Fruit fly (Drosophila melanogaster) S2 (cell line): ENCODE data around the gene CG10337.

Experiments
- CG8478 ChIP-seq: fragments of >200 bp; optimal IDR thresholded peaks from 2 replicates; lab custom pipeline; 2018
- CTCF ChIP-seq, 2 experiments: fragments of >200 bp; optimal IDR thresholded peaks; 2 replicates each; lab custom pipeline; 2018

DNA sequence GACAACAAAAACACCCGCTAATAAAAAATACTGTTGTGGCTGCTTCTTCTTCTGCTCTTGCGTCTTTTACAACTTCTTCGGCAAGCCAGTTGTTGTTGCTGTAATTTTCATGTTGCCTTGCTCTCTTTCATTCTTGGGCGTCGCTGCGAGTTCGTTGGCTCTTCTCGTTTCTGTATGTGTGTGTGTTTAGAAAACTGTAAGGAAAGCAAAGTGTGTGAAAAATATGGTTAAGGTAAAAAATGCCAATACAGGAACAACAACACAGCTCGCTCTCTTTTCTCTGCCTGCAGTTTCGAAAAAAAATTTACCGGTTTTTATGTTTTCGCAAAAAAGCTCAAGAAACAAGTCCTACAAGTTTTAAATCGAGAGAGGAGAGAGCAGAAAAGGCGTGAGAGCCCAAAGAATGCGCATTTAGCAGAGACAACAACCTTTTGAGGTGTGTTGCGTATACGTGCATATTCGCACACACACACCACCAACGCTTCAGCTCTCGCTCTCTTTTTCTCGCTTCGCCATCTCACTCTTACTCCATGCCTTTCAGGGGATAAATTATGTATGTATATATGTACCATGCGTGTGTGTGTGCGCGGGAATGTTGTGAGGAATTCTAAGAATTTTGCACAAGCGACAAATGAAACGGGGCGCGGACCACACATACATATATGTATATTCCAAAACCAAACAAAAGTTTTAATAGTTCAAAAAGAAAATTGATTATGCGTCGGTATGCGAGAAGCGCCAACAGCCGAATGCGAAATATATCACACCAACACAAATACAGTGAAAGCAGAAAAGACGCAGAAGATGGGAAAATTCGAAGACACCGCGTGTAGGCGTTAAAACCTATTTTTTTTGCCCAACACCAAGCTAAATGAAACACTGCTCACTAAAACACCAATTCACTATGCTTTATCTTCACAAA, 25.1 kb upstream of the CG10337 start:
- TF ChIP-seq CG8478 = no peak
- no peak for TF ChIP-seq CTCF (optimal IDR thresholded peaks at IDR 0.05; lab: Kevin White, UChicago)
